Worm (Caenorhabditis elegans) whole organism, mixed stage, embryonic: ENCODE measurements around the gene Y97E10AR.3.

ENCODE experiments used
- ceh-39 ChIP-seq: fragments of 150-350 bp; optimal IDR thresholded peaks from 2 replicates; lab custom pipeline; 2014; ENCODE audit warnings: missing biosample characterization, missing genetic modification characterization
- cnd-1 ChIP-seq: fragments of 200-800 bp; sonication (Bioruptor generic); optimal IDR thresholded peaks from 2 replicates; lab custom pipeline; 2018; ENCODE audit warnings: mild to moderate bottlenecking, missing genetic modification characterization, missing compliant biosample characterization
- lin-32 ChIP-seq: fragments of 200-800 bp; sonication (Bioruptor generic); optimal IDR thresholded peaks from 2 replicates; lab custom pipeline; 2018; ENCODE audit warnings: mild to moderate bottlenecking, missing genetic modification characterization, missing compliant biosample characterization
- nhr-28 ChIP-seq: fragments of 150-350 bp; optimal IDR thresholded peaks from 2 replicates; lab custom pipeline; 2014; ENCODE audit warnings: missing biosample characterization, missing genetic modification characterization
- nhr-76 ChIP-seq: sonication (generic microtip); optimal IDR thresholded peaks from 2 replicates; lab custom pipeline; 2017; ENCODE audit warnings: missing biosample characterization, missing genetic modification characterization
- pha-4 ChIP-seq: fragments of 150-350 bp; optimal IDR thresholded peaks from 2 replicates; lab custom pipeline; 2018; ENCODE audit warnings: missing biosample characterization, missing genetic modification reagents, missing genetic modification characterization
- sem-2 ChIP-seq: fragments of 200-800 bp; sonication (Bioruptor generic); optimal IDR thresholded peaks from 2 replicates; lab custom pipeline; 2018; ENCODE audit warnings: mild to moderate bottlenecking, missing genetic modification characterization, missing compliant biosample characterization
- snpc-4 ChIP-seq: fragments of 150-350 bp; optimal IDR thresholded peaks from 2 replicates; lab custom pipeline; 2014; ENCODE audit warnings: missing biosample characterization, missing genetic modification characterization
- tbx-8 ChIP-seq: fragments of 200-800 bp; sonication (Bioruptor generic); optimal IDR thresholded peaks from 2 replicates; lab custom pipeline; 2018; ENCODE audit warnings: mild to moderate bottlenecking, missing genetic modification characterization, moderate library complexity, missing compliant biosample characterization
- unc-62 ChIP-seq: fragments of 150-350 bp; optimal IDR thresholded peaks from 2 replicates; lab custom pipeline; 2014; ENCODE audit warnings: missing biosample characterization, missing genetic modification reagents, missing genetic modification characterization
- zip-8 ChIP-seq: fragments of 150-350 bp; optimal IDR thresholded peaks from 2 replicates; lab custom pipeline; 2014; ENCODE audit warnings: missing biosample characterization, missing genetic modification characterization

Gene Y97E10AR.3

ce11 chrV:7956218-7956617, 51.1 kb downstream of the Y97E10AR.3 start, which contains the start of gene pals-34:
Gene pals-34, minus strand, starts transcription at chrV:7956497.
- TF ChIP-seq ceh-39 (tag; lab: Kevin White, UChicago): no peak
- no peak for TF ChIP-seq zip-8 (tag; lab: Kevin White, UChicago)
- TF ChIP-seq snpc-4 (tag; lab: Kevin White, UChicago): no peak
- TF ChIP-seq nhr-28 (tag; lab: Kevin White, UChicago): no peak
- no peak for TF ChIP-seq lin-32 (GFP tag; lab: Kevin White, UChicago)
- TF ChIP-seq pha-4 (tag; lab: Kevin White, UChicago): no peak
- TF ChIP-seq nhr-76 (tag; lab: Kevin White, UChicago): no peak
- no peak for TF ChIP-seq sem-2 (GFP tag; lab: Kevin White, UChicago)
- no peak for TF ChIP-seq unc-62
- no peak for TF ChIP-seq tbx-8 (GFP tag; lab: Kevin White, UChicago)
- no peak for TF ChIP-seq cnd-1 (tag; lab: Kevin White, UChicago)
- TF ChIP-seq, all 35 proteins: peak for 0
